Fruit fly (Drosophila melanogaster) whole organism, wandering third instar larva: ENCODE results near the gene CG13992.

Source experiments
- Dif ChIP-seq: fragments of 200-275, 200-300 bp; sonication (Bioruptor generic); optimal IDR thresholded peaks from 2 replicates; lab custom pipeline; 2018; ENCODE audit warnings: missing biosample characterization, missing genetic modification characterization; ENCODE audit not compliant: partially characterized antibody
- Hr78 ChIP-seq: fragments of >200 bp; optimal IDR thresholded peaks from 2 replicates; lab custom pipeline; 2017; ENCODE audit warnings: missing biosample characterization, missing genetic modification characterization
- Myc ChIP-seq: fragments of >200 bp; optimal IDR thresholded peaks from 2 replicates; lab custom pipeline; 2017
- OdsH ChIP-seq: fragments of 200-800 bp; sonication (Bioruptor generic); optimal IDR thresholded peaks from 2 replicates; lab custom pipeline; 2016; ENCODE audit warnings: missing biosample characterization, mild to moderate bottlenecking, missing genetic modification characterization
- dl ChIP-seq, 2 experiments: fragments of 175-275, 200-275 bp in 1 of 2; fragments of 200-275 bp in 1 of 2; sonication (Bioruptor generic); optimal IDR thresholded peaks; lab custom pipeline; 2018; ENCODE audit warnings: mild to moderate bottlenecking in 2 of 2, missing biosample characterization in 2 of 2, missing genetic modification characterization in 2 of 2, moderate library complexity in 2 of 2; ENCODE audit not compliant: partially characterized antibody in 2 of 2, insufficient read depth in 1 of 2
- dmrt93B ChIP-seq: fragments of 200-800 bp; sonication (Bioruptor generic); optimal IDR thresholded peaks from 2 replicates; lab custom pipeline; 2018; ENCODE audit warnings: missing biosample characterization, mild to moderate bottlenecking, missing genetic modification characterization
- fru ChIP-seq: fragments of 200-800 bp; sonication (Bioruptor generic); optimal IDR thresholded peaks from 3 replicates; lab custom pipeline; 2016; ENCODE audit warnings: missing biosample characterization, mild to moderate bottlenecking, missing genetic modification characterization
- h ChIP-seq: fragments of 200-800 bp; sonication (Bioruptor generic); optimal IDR thresholded peaks from 3 replicates; lab custom pipeline; 2016; ENCODE audit warnings: missing biosample characterization, mild to moderate bottlenecking, missing genetic modification characterization
- lola ChIP-seq: fragments of >200 bp; optimal IDR thresholded peaks from 2 replicates; lab custom pipeline; 2017; ENCODE audit warnings: missing biosample characterization, missing genetic modification characterization
- pan ChIP-seq: fragments of >200 bp; optimal IDR thresholded peaks from 2 replicates; lab custom pipeline; 2017
- psq ChIP-seq: fragments of 200-800 bp; sonication (Bioruptor generic); optimal IDR thresholded peaks from 3 replicates; lab custom pipeline; 2017; ENCODE audit warnings: missing biosample characterization, mild to moderate bottlenecking, missing genetic modification characterization, moderate library complexity
- sage ChIP-seq: fragments of 200-800 bp; sonication (Bioruptor generic); optimal IDR thresholded peaks from 2 replicates; lab custom pipeline; 2016; ENCODE audit warnings: missing biosample characterization, mild to moderate bottlenecking, missing genetic modification characterization
- usp ChIP-seq: fragments of >200 bp; optimal IDR thresholded peaks from 2 replicates; lab custom pipeline; 2017; ENCODE audit warnings: missing biosample characterization, missing genetic modification characterization

DNA sequence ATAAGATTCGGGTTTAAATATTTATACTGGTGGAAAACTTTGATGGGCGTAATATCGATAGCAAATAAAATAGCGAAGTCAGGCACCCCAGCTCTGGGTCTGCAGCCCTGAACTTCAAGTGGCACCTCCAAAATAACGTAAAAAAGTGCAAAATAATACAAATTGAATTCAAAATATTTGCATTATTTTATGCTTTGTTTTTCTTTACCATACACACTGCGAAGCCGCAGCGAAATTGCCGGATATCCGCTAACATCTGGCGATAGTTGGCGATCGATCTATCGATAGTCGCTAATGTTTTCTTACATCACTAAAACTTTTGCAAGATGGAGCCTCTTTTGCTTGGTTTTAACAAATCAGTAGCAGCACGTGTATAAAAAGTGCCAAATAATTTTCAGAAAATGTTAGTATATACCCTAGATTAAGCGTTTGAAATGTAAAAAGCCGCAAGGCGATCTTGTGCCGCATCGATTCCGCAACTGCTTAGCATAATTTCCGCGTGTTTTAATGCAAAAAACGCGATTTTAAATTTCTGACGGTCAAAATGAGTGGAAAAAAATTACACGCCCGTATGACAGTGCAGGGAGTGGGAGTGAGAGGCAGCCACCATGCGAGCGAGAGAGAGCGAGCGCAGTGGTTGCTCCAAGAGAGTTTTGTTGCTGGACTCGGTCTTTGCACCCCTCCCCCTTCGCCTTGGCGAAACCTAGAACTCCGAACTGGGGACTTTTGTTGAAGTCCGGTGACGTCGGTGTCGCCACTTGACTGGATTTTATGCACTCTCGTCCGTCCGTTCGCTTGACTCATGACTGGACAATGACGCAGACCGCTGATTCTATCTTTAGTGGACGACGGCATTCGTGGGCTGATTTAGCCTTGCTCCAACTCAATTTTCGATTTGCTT lies 14.1 kb upstream of the CG13992 start, which contains the start of gene eIF4A:
- no peak for TF ChIP-seq OdsH
- peak; percentile 91 for TF ChIP-seq Dif
- TF ChIP-seq pan (lab: Kevin White, UChicago): no peak
- no peak for TF ChIP-seq h (GFP tag; lab: Kevin White, UChicago)
- no peak for TF ChIP-seq Myc
- no peak for TF ChIP-seq lola (GFP tag; lab: Kevin White, UChicago)
- no peak for TF ChIP-seq fru (GFP tag; lab: Kevin White, UChicago)
- no peak for TF ChIP-seq sage (GFP tag; lab: Kevin White, UChicago)
- no peak for TF ChIP-seq psq (GFP tag; lab: Kevin White, UChicago)
- TF ChIP-seq dl (GFP tag; optimal IDR thresholded peaks at IDR 0.05; lab: Kevin White, UChicago; ENCODE audit: insufficient read depth in 1 of 2, partially characterized antibody in 2 of 2): peak; percentile 70 to 84
- no peak for TF ChIP-seq usp (GFP tag; lab: Kevin White, UChicago)
- peak; percentile 50 for TF ChIP-seq dmrt93B (GFP tag; lab: Kevin White, UChicago)
- no peak for TF ChIP-seq Hr78
